Fruit fly (Drosophila melanogaster): ENCODE measurements around the gene CG6766.

Gene CG6766

DNA sequence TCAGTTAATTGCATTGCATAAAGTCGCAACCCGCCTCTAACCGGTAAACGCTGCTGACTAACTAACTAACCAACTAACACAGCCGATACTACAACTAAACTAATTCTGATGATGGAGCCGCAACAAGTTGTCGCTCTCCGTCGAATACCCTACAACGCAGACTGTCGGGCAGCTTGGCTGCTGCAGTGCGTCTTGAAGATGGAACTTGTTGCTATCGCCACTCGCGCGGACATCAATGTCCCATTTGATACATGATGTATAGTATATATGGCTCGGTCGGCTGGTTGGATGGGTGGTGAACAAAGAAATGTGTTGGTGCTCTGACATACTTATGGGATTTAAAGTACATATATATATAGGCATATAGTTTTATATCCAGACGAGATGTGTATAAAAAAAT, 15.0 kb downstream of the CG6766 start:
- TF ChIP-seq CG9948 (tag; optimal IDR thresholded peaks at IDR 0.05) (no peak), Ets98B (GFP tag; IDR thresholded peaks at IDR 0.05) (peak; percentile 67), EcR (GFP tag; optimal IDR thresholded peaks at IDR 0.05) (peak; percentile 66), Snoo (tag; optimal IDR thresholded peaks at IDR 0.05) (no peak), CG34367 (tag; optimal IDR thresholded peaks at IDR 0.05) (no peak), CG8159 (tag; optimal IDR thresholded peaks at IDR 0.05) (peak; percentile 5), gl (tag; optimal IDR thresholded peaks at IDR 0.05) (no peak), CG12605 (GFP tag; IDR thresholded peaks at IDR 0.05) (no peak), rn (GFP tag; IDR thresholded peaks at IDR 0.05) (no peak), CG17806 (tag; optimal IDR thresholded peaks at IDR 0.05) (no peak), CG4496 (GFP tag; IDR thresholded peaks at IDR 0.05) (peak; percentile 80), Pif1B (GFP tag; optimal IDR thresholded peaks at IDR 0.05) (no peak), CG10348 (GFP tag; IDR thresholded peaks at IDR 0.05) (0 out of 2 replicates have a peak, but pooled peaks have one; percentile 7), CG14655 (GFP tag; optimal IDR thresholded peaks at IDR 0.05) (no peak), CG13204 (GFP tag; optimal IDR thresholded peaks at IDR 0.05) (peak; percentile 24), CG8301 (tag; optimal IDR thresholded peaks at IDR 0.05) (peak; percentile 29), D1 (tag; optimal IDR thresholded peaks at IDR 0.05) (no peak), Pif1A (GFP tag; optimal IDR thresholded peaks at IDR 0.05) (no peak), CG15710 (tag; optimal IDR thresholded peaks at IDR 0.05) (peak; percentile 5), fd96Ca (GFP tag; IDR thresholded peaks at IDR 0.05) (peak; percentile 53; the same call in 1 of the 3 replicates), CG32121 (GFP tag; IDR thresholded peaks at IDR 0.05) (peak; percentile 41; the same call in 1 of the 2 replicates)

DNA sequence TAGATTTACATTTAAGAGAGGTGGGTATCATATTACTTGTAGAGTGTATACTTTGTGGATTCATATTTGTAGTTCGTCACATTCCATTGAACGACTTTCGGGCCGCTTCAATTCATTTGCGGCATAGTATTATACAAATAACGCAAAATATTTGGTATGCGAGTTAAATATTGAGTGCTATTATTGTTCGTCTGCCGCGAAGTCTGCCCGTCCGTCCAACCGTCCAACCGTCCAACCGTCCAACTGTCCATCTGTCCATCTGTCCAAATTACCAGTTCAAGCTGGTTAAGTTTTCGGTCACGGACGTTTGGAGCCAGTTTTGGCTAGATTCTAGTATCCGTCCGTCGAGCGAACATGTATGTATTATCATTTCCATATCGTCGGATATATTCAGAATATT, 16.4 kb downstream of the CG6766 start:
- TF ChIP-seq CG34367 (tag; optimal IDR thresholded peaks at IDR 0.05) = no peak
- TF ChIP-seq CG9948 (tag; optimal IDR thresholded peaks at IDR 0.05) = no peak
- TF ChIP-seq Ets98B (GFP tag; IDR thresholded peaks at IDR 0.05) = no peak
- TF ChIP-seq CG13204 (GFP tag; optimal IDR thresholded peaks at IDR 0.05) = no peak
- TF ChIP-seq Pif1B (GFP tag; optimal IDR thresholded peaks at IDR 0.05) = no peak
- no peak for TF ChIP-seq CG10348 (GFP tag; IDR thresholded peaks at IDR 0.05)
- TF ChIP-seq Snoo (tag; optimal IDR thresholded peaks at IDR 0.05) = no peak
- no peak for TF ChIP-seq fd96Ca (GFP tag; IDR thresholded peaks at IDR 0.05)
- no peak for TF ChIP-seq CG8159 (tag; optimal IDR thresholded peaks at IDR 0.05)
- TF ChIP-seq gl (tag; optimal IDR thresholded peaks at IDR 0.05) = no peak
- no peak for TF ChIP-seq CG8301 (tag; optimal IDR thresholded peaks at IDR 0.05)
- no peak for TF ChIP-seq CG17806 (tag; optimal IDR thresholded peaks at IDR 0.05)
- no peak for TF ChIP-seq rn (GFP tag; IDR thresholded peaks at IDR 0.05)
- no peak for TF ChIP-seq D1 (tag; optimal IDR thresholded peaks at IDR 0.05)
- TF ChIP-seq CG4496 (GFP tag; IDR thresholded peaks at IDR 0.05) = no peak
- no peak for TF ChIP-seq CG15710 (tag; optimal IDR thresholded peaks at IDR 0.05)

DNA sequence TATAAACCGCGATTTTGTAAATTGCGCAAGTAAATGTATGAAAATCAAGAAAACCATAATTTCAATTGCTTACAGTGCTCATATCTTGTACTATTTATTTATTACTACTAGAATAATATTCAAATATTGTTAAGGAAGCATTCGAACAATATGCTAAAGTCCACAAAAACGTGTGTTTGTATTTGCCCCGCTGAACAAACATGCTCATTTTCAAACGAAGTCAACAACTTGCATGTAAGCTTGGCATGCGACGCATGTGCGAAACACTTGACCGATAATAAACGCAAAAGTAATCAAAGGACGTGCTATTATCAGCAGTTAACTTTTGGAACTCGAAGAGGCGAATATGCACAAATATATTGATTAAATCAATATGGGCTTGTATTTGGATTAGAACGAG, 19.3 kb downstream of the CG6766 start:
- TF ChIP-seq Snoo (tag; optimal IDR thresholded peaks at IDR 0.05) = no peak
- TF ChIP-seq Pif1B (GFP tag; optimal IDR thresholded peaks at IDR 0.05) = no peak
- no peak for TF ChIP-seq CG12605 (GFP tag; IDR thresholded peaks at IDR 0.05)
- TF ChIP-seq CG17806 (tag; optimal IDR thresholded peaks at IDR 0.05) = no peak
- no peak for TF ChIP-seq CG32121 (GFP tag; IDR thresholded peaks at IDR 0.05)
- TF ChIP-seq Ets98B (GFP tag; IDR thresholded peaks at IDR 0.05) = no peak
- no peak for TF ChIP-seq CG13204 (GFP tag; optimal IDR thresholded peaks at IDR 0.05)
- TF ChIP-seq fd96Ca (GFP tag; IDR thresholded peaks at IDR 0.05) = no peak
- no peak for TF ChIP-seq CG14655 (GFP tag; optimal IDR thresholded peaks at IDR 0.05)
- no peak for TF ChIP-seq CG8159 (tag; optimal IDR thresholded peaks at IDR 0.05)
- no peak for TF ChIP-seq CG10348 (GFP tag; IDR thresholded peaks at IDR 0.05)
- TF ChIP-seq CG4496 (GFP tag; IDR thresholded peaks at IDR 0.05) = no peak
- no peak for TF ChIP-seq EcR (GFP tag; optimal IDR thresholded peaks at IDR 0.05)
- no peak for TF ChIP-seq CG8301 (tag; optimal IDR thresholded peaks at IDR 0.05)
- TF ChIP-seq CG15710 (tag; optimal IDR thresholded peaks at IDR 0.05) = no peak
- TF ChIP-seq Pif1A (GFP tag; optimal IDR thresholded peaks at IDR 0.05) = no peak
- TF ChIP-seq CG9948 (tag; optimal IDR thresholded peaks at IDR 0.05) = no peak
- no peak for TF ChIP-seq CG34367 (tag; optimal IDR thresholded peaks at IDR 0.05)

dm6 chr2L:12020735-12021134, 19.8 kb downstream of the CG6766 start, which contains the start of gene Wdr81:
Gene Wdr81 (minus strand): TSS chr2L:12020960.
- TF ChIP-seq CG10348 (GFP tag; IDR thresholded peaks at IDR 0.05) (no peak), CG4496 (GFP tag; IDR thresholded peaks at IDR 0.05) (no peak), CG34367 (tag; optimal IDR thresholded peaks at IDR 0.05) (no peak), CG8301 (tag; optimal IDR thresholded peaks at IDR 0.05) (no peak), EcR (GFP tag; optimal IDR thresholded peaks at IDR 0.05) (no peak), CG12605 (GFP tag; IDR thresholded peaks at IDR 0.05) (no peak), rn (GFP tag; IDR thresholded peaks at IDR 0.05) (no peak), CG8159 (tag; optimal IDR thresholded peaks at IDR 0.05) (no peak), CG14655 (GFP tag; optimal IDR thresholded peaks at IDR 0.05) (no peak), Snoo (tag; optimal IDR thresholded peaks at IDR 0.05) (no peak), CG17806 (tag; optimal IDR thresholded peaks at IDR 0.05) (no peak), Pif1B (GFP tag; optimal IDR thresholded peaks at IDR 0.05) (no peak), Ets98B (GFP tag; IDR thresholded peaks at IDR 0.05) (no peak), gl (tag; optimal IDR thresholded peaks at IDR 0.05) (no peak)

DNA sequence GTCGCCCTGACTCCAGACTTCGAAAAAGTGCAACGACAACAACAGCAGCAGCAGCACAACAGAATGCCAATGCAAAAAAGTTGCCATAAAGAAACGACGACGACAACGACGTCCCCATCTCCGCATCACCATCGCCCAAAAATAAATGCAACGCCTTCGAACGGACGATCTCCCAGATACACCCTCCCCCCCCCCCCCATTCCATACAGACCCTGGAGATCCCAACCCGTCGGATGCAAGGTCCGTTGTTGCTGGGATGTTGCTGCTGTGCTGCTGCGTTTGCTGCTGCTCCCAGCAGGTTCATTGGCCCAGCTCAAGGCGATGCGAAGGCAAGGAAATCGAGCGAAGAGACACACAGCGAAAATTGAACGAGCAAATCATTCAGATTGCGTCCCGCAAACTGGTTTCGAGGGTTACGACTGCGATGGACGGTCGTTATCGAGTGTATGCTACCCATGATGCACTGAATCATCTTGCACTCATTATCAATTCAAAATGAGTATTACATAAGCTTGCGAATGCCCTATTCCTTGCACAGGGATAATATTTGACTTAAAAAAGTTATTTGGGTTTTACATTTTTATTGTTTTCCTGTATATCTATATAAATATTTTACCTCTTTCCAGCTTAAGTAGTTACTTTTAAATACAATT, 26.6 kb downstream of the CG6766 start:
- TF ChIP-seq rn (GFP tag; IDR thresholded peaks at IDR 0.05) = no peak
- peak; percentile 29 for TF ChIP-seq CG34367 (tag; optimal IDR thresholded peaks at IDR 0.05)
- TF ChIP-seq CG10348 (GFP tag; IDR thresholded peaks at IDR 0.05) = no peak
- TF ChIP-seq D1 (tag; optimal IDR thresholded peaks at IDR 0.05) = no peak
- peak; percentile 67; the same call in 2 of the 3 replicates for TF ChIP-seq fd96Ca (GFP tag; IDR thresholded peaks at IDR 0.05)
- TF ChIP-seq CG14655 (GFP tag; optimal IDR thresholded peaks at IDR 0.05) = no peak
- peak; percentile 38 for TF ChIP-seq Pif1A (GFP tag; optimal IDR thresholded peaks at IDR 0.05)
- TF ChIP-seq Snoo (tag; optimal IDR thresholded peaks at IDR 0.05) = peak; percentile 62
- TF ChIP-seq gl (tag; optimal IDR thresholded peaks at IDR 0.05) = peak; percentile 85
- peak; percentile 33 for TF ChIP-seq CG8301 (tag; optimal IDR thresholded peaks at IDR 0.05)
- no peak; the same call in 1 of the 2 replicates for TF ChIP-seq CG32121 (GFP tag; IDR thresholded peaks at IDR 0.05)
- TF ChIP-seq CG15710 (tag; optimal IDR thresholded peaks at IDR 0.05) = peak; percentile 30
- peak; percentile 68 for TF ChIP-seq CG4496 (GFP tag; IDR thresholded peaks at IDR 0.05)
- TF ChIP-seq CG9948 (tag; optimal IDR thresholded peaks at IDR 0.05) = no peak
- TF ChIP-seq CG13204 (GFP tag; optimal IDR thresholded peaks at IDR 0.05) = peak; percentile 98
- TF ChIP-seq Pif1B (GFP tag; optimal IDR thresholded peaks at IDR 0.05) = peak; percentile 36
- TF ChIP-seq EcR (GFP tag; optimal IDR thresholded peaks at IDR 0.05) = peak; percentile 100
- TF ChIP-seq Ets98B (GFP tag; IDR thresholded peaks at IDR 0.05) = no peak
- peak; percentile 32 for TF ChIP-seq CG17806 (tag; optimal IDR thresholded peaks at IDR 0.05)
- TF ChIP-seq CG8159 (tag; optimal IDR thresholded peaks at IDR 0.05) = peak; percentile 21
- peak; percentile 42 for TF ChIP-seq CG12605 (GFP tag; IDR thresholded peaks at IDR 0.05)
